Fruit fly (Drosophila melanogaster): Measurements from ENCODE around the gene gpp.

The gpp gene

DNA sequence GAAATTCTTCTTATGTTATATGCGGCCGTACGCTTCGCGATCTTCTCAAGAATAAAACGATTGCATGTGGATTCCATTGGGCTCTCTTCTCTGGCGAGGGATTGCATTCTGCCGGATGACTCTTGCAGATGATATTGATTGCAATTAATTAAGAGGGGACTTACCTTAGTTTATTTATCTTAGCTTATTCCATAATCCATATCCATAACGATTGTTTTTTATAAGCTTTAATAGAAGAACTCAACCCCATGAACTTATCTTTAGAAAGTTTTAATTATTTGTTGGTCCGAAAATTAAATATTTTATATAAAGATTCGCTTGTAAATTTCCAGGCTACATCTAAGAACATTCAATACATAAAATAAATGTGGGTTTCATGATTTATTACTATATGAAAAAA is 30.7 kb upstream of the gpp start, which contains the start of gene CRAT:
TSS of gene CRAT (minus strand) at position 101 of the 400 bp plus-strand sequence.
- TF ChIP-seq CG5204 (GFP tag; optimal IDR thresholded peaks at IDR 0.05) (no peak), Hr96 (GFP tag; optimal IDR thresholded peaks at IDR 0.05) (no peak), CG7045 (GFP tag; optimal IDR thresholded peaks at IDR 0.05) (no peak), pad (GFP tag; optimal IDR thresholded peaks at IDR 0.05) (no peak), cic (GFP tag; optimal IDR thresholded peaks at IDR 0.05) (no peak), bab1 (GFP tag; optimal IDR thresholded peaks at IDR 0.05) (no peak), Clk (GFP tag; optimal IDR thresholded peaks at IDR 0.05) (no peak), toe (GFP tag; optimal IDR thresholded peaks at IDR 0.05) (no peak), ovo (GFP tag; optimal IDR thresholded peaks at IDR 0.05) (no peak), kay (GFP tag; ENCODE audit: borderline replicate concordance) (no peak), CG33017 (tag; optimal IDR thresholded peaks at IDR 0.05) (no peak), CG1620 (GFP tag; optimal IDR thresholded peaks at IDR 0.05) (no peak), tj (GFP tag; optimal IDR thresholded peaks at IDR 0.05) (no peak)

DNA sequence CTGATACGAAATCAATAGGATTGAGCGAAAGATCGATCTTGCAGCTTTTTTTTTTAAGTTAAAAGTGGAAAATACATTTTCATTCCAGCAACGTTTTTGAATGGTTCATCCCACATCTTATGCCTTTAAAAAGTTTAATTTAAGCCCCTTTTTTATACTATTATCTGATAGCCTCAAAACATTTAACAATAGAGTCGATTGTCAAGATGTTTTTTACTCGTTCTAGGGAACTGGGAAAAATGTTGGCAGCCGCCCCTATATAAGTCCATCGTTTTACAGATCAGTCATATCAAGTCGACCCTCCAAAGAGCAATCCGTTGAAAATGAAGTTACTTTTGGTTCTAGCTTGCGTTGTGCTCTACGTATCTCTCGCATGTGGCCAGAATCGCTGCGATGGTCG is 29.2 kb upstream of the gpp start, which contains the start of gene CG42537:
TSS of gene CG42537 (plus strand) at position 301 of the 400 bp plus-strand sequence.
- TF ChIP-seq CG1620 (GFP tag; optimal IDR thresholded peaks at IDR 0.05) (no peak), cic (GFP tag; optimal IDR thresholded peaks at IDR 0.05) (no peak), Clk (GFP tag; optimal IDR thresholded peaks at IDR 0.05) (no peak), Crg-1 (GFP tag; optimal IDR thresholded peaks at IDR 0.05) (no peak), kay (GFP tag; ENCODE audit: borderline replicate concordance) (no peak), CG12768 (GFP tag; optimal IDR thresholded peaks at IDR 0.05) (no peak), Mnt (GFP tag; optimal IDR thresholded peaks at IDR 0.05) (no peak), CG7101 (tag; optimal IDR thresholded peaks at IDR 0.05) (no peak), CG5204 (GFP tag; optimal IDR thresholded peaks at IDR 0.05) (no peak), cnc (optimal IDR thresholded peaks at IDR 0.05) (no peak), pad (GFP tag; optimal IDR thresholded peaks at IDR 0.05) (no peak), Hr96 (GFP tag; optimal IDR thresholded peaks at IDR 0.05) (no peak), CG7045 (GFP tag; optimal IDR thresholded peaks at IDR 0.05) (no peak), tj (GFP tag; optimal IDR thresholded peaks at IDR 0.05) (no peak), CG11617 (GFP tag; optimal IDR thresholded peaks at IDR 0.05) (no peak), ovo (GFP tag; optimal IDR thresholded peaks at IDR 0.05) (no peak), CG33017 (tag; optimal IDR thresholded peaks at IDR 0.05) (no peak), CG14711 (tag; optimal IDR thresholded peaks at IDR 0.05) (no peak), bab1 (GFP tag; optimal IDR thresholded peaks at IDR 0.05) (no peak)

DNA sequence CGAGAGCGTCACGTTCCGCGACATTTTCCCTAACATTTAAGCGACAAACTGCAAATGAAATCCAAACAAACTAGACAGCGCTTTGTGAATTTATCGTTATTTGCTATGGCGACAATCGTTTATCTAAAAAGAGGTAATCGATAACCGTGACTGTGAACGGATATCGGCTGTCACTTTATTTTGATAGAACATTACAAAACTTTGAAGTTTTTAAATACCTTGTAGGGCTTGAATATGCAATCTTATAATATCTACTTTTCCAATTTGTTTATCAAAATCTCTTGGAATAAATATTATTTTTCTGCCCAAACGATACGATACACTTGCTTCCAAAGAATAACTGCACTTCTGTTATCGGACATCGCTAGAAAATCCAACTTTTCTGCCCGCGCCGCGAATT is 26.5 kb upstream of the gpp start, which contains the start of the genes CG1024 and TfIIFalpha:
TSS of gene CG1024 (minus strand) at position 200 of the 400 bp plus-strand sequence.
TSS of gene TfIIFalpha (plus strand) at position 339 of the 400 bp plus-strand sequence.
- TF ChIP-seq Crg-1 (GFP tag; optimal IDR thresholded peaks at IDR 0.05) (peak; percentile 5), bab1 (GFP tag; optimal IDR thresholded peaks at IDR 0.05) (peak; percentile 73), CG11617 (GFP tag; optimal IDR thresholded peaks at IDR 0.05) (no peak), CG7101 (tag; optimal IDR thresholded peaks at IDR 0.05) (peak; percentile 31), Mnt (GFP tag; optimal IDR thresholded peaks at IDR 0.05) (peak; percentile 31), CG12768 (GFP tag; optimal IDR thresholded peaks at IDR 0.05) (no peak), cnc (optimal IDR thresholded peaks at IDR 0.05) (no peak), CG1620 (GFP tag; optimal IDR thresholded peaks at IDR 0.05) (peak; percentile 10)

DNA sequence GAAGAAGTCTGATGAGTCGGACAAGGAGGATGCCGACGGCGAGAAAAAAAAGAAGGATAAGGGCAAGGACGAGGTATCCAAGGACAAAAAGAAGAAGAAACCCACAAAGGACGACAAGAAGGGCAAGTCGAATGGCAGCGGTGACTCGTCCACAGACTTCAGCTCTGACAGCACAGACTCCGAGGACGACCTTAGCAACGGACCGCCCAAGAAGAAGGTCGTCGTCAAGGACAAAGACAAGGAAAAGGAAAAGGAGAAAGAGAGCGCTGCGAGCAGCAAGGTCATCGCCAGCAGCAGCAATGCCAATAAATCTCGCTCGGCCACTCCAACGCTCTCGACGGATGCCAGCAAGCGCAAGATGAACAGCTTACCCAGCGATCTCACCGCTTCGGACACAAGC is 24.9 kb upstream of the gpp start:
- TF ChIP-seq CG5204 (GFP tag; optimal IDR thresholded peaks at IDR 0.05), result no peak
- no peak for TF ChIP-seq CG33017 (tag; optimal IDR thresholded peaks at IDR 0.05)
- no peak for TF ChIP-seq Crg-1 (GFP tag; optimal IDR thresholded peaks at IDR 0.05)
- no peak for TF ChIP-seq CG1620 (GFP tag; optimal IDR thresholded peaks at IDR 0.05)
- TF ChIP-seq kay (GFP tag; ENCODE audit: borderline replicate concordance), result no peak
- no peak for TF ChIP-seq toe (GFP tag; optimal IDR thresholded peaks at IDR 0.05)
- TF ChIP-seq CG11617 (GFP tag; optimal IDR thresholded peaks at IDR 0.05), result no peak
- TF ChIP-seq pad (GFP tag; optimal IDR thresholded peaks at IDR 0.05), result no peak
- no peak for TF ChIP-seq CG7101 (tag; optimal IDR thresholded peaks at IDR 0.05)
- TF ChIP-seq bab1 (GFP tag; optimal IDR thresholded peaks at IDR 0.05), result no peak
- no peak for TF ChIP-seq CG7045 (GFP tag; optimal IDR thresholded peaks at IDR 0.05)
- TF ChIP-seq Hr96 (GFP tag; optimal IDR thresholded peaks at IDR 0.05), result no peak
- TF ChIP-seq CG12768 (GFP tag; optimal IDR thresholded peaks at IDR 0.05), result no peak

DNA sequence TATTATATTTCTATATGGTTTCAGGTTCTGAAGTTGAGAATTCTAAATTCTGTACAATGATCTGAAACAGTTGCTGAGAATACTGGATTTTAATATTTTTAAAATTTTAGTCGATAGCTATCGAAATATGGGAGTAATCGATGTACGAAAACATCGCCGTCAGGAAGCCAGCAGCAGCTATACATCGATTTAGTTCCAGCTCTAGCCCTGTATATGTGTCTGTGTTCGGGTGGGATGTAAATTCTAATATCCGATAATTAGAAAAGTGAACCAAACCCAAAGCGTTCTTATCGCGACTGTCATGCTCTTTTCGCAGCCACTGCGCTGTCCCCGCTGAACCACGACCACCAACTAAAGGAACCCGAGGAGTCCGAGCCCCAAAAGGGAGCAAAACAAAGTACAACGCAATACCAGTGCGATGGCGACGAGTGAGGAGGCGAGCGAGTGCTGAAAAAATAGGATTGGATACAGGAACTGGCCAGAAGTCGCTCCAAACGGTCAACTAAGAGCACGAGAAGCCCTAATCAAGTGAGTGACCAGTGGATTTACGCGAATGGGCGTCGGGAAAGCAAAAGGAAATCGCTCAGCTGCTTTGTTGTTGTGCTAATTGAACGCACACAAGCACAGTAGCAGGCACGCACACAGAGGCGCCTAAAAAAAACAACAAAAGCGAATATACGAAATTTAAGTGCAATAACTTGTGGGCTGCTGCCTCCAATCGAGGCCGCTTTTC is 23.8 kb upstream of the gpp start, which contains the start of gene gzl:
TSS of gene gzl (plus strand) at position 182 of the 733 bp plus-strand sequence.
- TF ChIP-seq CG12768 (GFP tag; optimal IDR thresholded peaks at IDR 0.05), result peak; percentile 9
- TF ChIP-seq bab1 (GFP tag; optimal IDR thresholded peaks at IDR 0.05), result no peak
- TF ChIP-seq ovo (GFP tag; optimal IDR thresholded peaks at IDR 0.05), result no peak
- no peak for TF ChIP-seq pad (GFP tag; optimal IDR thresholded peaks at IDR 0.05)
- TF ChIP-seq CG1620 (GFP tag; optimal IDR thresholded peaks at IDR 0.05), result peak; percentile 31
- no peak for TF ChIP-seq Hr96 (GFP tag; optimal IDR thresholded peaks at IDR 0.05)
- peak; percentile 17 for TF ChIP-seq Mnt (GFP tag; optimal IDR thresholded peaks at IDR 0.05)
- TF ChIP-seq Clk (GFP tag; optimal IDR thresholded peaks at IDR 0.05), result no peak
- TF ChIP-seq cic (GFP tag; optimal IDR thresholded peaks at IDR 0.05), result peak; percentile 46
- TF ChIP-seq CG11617 (GFP tag; optimal IDR thresholded peaks at IDR 0.05), result peak; percentile 35

DNA sequence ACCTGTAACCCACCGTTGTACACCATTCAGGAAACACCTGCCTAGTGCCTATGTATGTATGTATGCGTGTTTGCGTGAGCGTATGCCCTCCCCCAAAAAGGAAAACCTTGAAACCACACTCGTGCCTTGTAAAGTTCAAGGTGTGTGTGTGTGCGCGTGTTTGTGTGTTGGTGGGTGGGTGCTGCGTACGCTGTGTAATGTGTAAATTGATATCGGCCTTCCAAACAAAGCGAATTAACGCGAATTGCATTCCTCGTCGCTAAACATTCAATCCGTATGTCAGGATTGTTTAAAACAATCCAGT is 23.2 kb upstream of the gpp start:
- TF ChIP-seq Crg-1 (GFP tag; optimal IDR thresholded peaks at IDR 0.05) (no peak), cic (GFP tag; optimal IDR thresholded peaks at IDR 0.05) (peak; percentile 42), CG1620 (GFP tag; optimal IDR thresholded peaks at IDR 0.05) (no peak), CG14711 (tag; optimal IDR thresholded peaks at IDR 0.05) (no peak), Mnt (GFP tag; optimal IDR thresholded peaks at IDR 0.05) (no peak)

Data from whole organism, adult.